Fruit fly (Drosophila melanogaster): Measurements from ENCODE around the gene CG43376.

The CG43376 gene

dm6 chr2L:13811323-13811722 lies 37.5 kb downstream of the CG43376 start, which contains the start of the genes Adat1 and CG16865 (continued):
- TF ChIP-seq ci (GFP tag; IDR thresholded peaks at IDR 0.05) = no peak
- peak; percentile 72 for TF ChIP-seq CG13287 (GFP tag; IDR thresholded peaks at IDR 0.05; ENCODE audit: partially characterized antibody)
- TF ChIP-seq gro (GFP tag; optimal IDR thresholded peaks at IDR 0.05) = peak; percentile 15
- no peak for TF ChIP-seq CG8290 (GFP tag; optimal IDR thresholded peaks at IDR 0.05)
- no peak for TF ChIP-seq CG8290 (tag; optimal IDR thresholded peaks at IDR 0.05)
- TF ChIP-seq ttk (GFP tag; IDR thresholded peaks at IDR 0.05) = no peak
- TF ChIP-seq onecut (GFP tag; IDR thresholded peaks at IDR 0.05) = peak; percentile 87
- no peak for TF ChIP-seq ac (GFP tag; optimal IDR thresholded peaks at IDR 0.05)
- peak; percentile 36 for TF ChIP-seq trem (tag; optimal IDR thresholded peaks at IDR 0.05)
- TF ChIP-seq CG34422 (GFP tag; IDR thresholded peaks at IDR 0.05) = peak; percentile 72; the same call in 1 of the 3 replicates
- no peak for TF ChIP-seq dan (GFP tag; IDR thresholded peaks at IDR 0.05)
- TF ChIP-seq CG8765 (GFP tag; IDR thresholded peaks at IDR 0.05) = no peak
- TF ChIP-seq nerfin-2 (GFP tag; IDR thresholded peaks at IDR 0.05; ENCODE audit: partially characterized antibody) = peak; percentile 25; the same call in 1 of the 2 replicates
- peak; percentile 6 for TF ChIP-seq CG7987 (GFP tag; optimal IDR thresholded peaks at IDR 0.05)
- TF ChIP-seq p53 (GFP tag; optimal IDR thresholded peaks at IDR 0.05) = no peak
- no peak for TF ChIP-seq tio (GFP tag; optimal IDR thresholded peaks at IDR 0.05)
- TF ChIP-seq run (tag; optimal IDR thresholded peaks at IDR 0.05) = no peak
- peak; percentile 53 for TF ChIP-seq BEAF-32 (GFP tag; optimal IDR thresholded peaks at IDR 0.05)
- no peak for TF ChIP-seq Bteb2 (GFP tag; optimal IDR thresholded peaks at IDR 0.05)
- peak; percentile 61; the same call in 1 of the 2 replicates for TF ChIP-seq ato (GFP tag; IDR thresholded peaks at IDR 0.05; ENCODE audit: partially characterized antibody)

DNA sequence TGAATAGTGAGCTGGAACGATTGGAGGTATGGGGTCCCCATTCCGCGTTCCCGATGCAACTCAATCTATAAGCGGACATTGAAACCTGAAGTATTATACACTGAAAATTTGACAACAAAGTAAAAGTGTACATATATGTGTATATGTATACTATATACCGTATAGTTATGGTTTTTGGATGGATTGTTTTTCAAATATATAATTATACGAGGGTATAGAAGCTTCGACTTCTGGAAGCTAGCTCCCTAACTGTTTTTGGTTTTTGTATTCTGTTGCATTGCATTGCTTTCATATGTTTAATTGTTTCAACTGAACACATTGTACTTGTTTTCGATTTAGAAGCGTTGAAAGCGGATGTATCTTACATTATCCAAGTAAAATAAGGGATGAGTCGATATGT lies 39.4 kb downstream of the CG43376 start, which contains the start of gene CG16888:
TSS of gene CG16888 (minus strand) at position 101 of the 400 bp plus-strand sequence.
- TF ChIP-seq pfk (GFP tag; optimal IDR thresholded peaks at IDR 0.05) = peak; percentile 59
- no peak for TF ChIP-seq chinmo (GFP tag; IDR thresholded peaks at IDR 0.05; ENCODE audit: partially characterized antibody)

- peak; percentile 88 for TF ChIP-seq MESR4 (GFP tag; optimal IDR thresholded peaks at IDR 0.05)
- TF ChIP-seq Scr (GFP tag; IDR thresholded peaks at IDR 0.05; ENCODE audit: partially characterized antibody) = peak; percentile 27; the same call in 1 of the 2 replicates
- TF ChIP-seq CG11560 (tag; IDR thresholded peaks at IDR 0.05) = peak; percentile 76; the same call in 2 of the 3 replicates
- no peak for TF ChIP-seq CG10366 (GFP tag; IDR thresholded peaks at IDR 0.05)
- TF ChIP-seq Pdp1 (GFP tag; optimal IDR thresholded peaks at IDR 0.05) = peak in 1 of 2 experiments; percentile 17
- TF ChIP-seq CG9797 (GFP tag; optimal IDR thresholded peaks at IDR 0.05) = peak; percentile 95
- TF ChIP-seq CG32532 (GFP tag; IDR thresholded peaks at IDR 0.05) = 0 out of 2 replicates have a peak, but pooled peaks have one; percentile 9
- TF ChIP-seq stwl (tag; optimal IDR thresholded peaks at IDR 0.05) = peak; percentile 79
- TF ChIP-seq gce (GFP tag; IDR thresholded peaks at IDR 0.05) = no peak
- peak; percentile 57 for TF ChIP-seq HmgZ (tag; optimal IDR thresholded peaks at IDR 0.05)
- TF ChIP-seq tgo (GFP tag; IDR thresholded peaks at IDR 0.05) = no peak
- 0 out of 2 replicates have a peak, but pooled peaks have one; percentile 23 for TF ChIP-seq vvl (GFP tag; IDR thresholded peaks at IDR 0.05)
- no peak for TF ChIP-seq pnt (GFP tag; optimal IDR thresholded peaks at IDR 0.05)
- no peak for TF ChIP-seq cas (GFP tag; IDR thresholded peaks at IDR 0.05)
- TF ChIP-seq CG17328 (GFP tag; IDR thresholded peaks at IDR 0.05) = no peak
- TF ChIP-seq CG12659 (GFP tag; optimal IDR thresholded peaks at IDR 0.05) = peak; percentile 84
- no peak for TF ChIP-seq prd (optimal IDR thresholded peaks at IDR 0.05)
- no peak for TF ChIP-seq prd (GFP tag; IDR thresholded peaks at IDR 0.05)
- peak; percentile 99 for TF ChIP-seq CG17385 (GFP tag; optimal IDR thresholded peaks at IDR 0.05)
- TF ChIP-seq Lhr (GFP tag; optimal IDR thresholded peaks at IDR 0.05) = peak; percentile 86
- peak; percentile 46 for TF ChIP-seq phol (tag; optimal IDR thresholded peaks at IDR 0.05)
- TF ChIP-seq Dip3 (GFP tag; optimal IDR thresholded peaks at IDR 0.05) = no peak
- TF ChIP-seq Myb (GFP tag; optimal IDR thresholded peaks at IDR 0.05) = peak; percentile 95
- no peak for TF ChIP-seq pfk (GFP tag; optimal IDR thresholded peaks at IDR 0.05)
- TF ChIP-seq CG17829 (tag; optimal IDR thresholded peaks at IDR 0.05) = peak; percentile 47
- peak; percentile 45 for TF ChIP-seq Ets97D (GFP tag; optimal IDR thresholded peaks at IDR 0.05)
- TF ChIP-seq Sox100B (GFP tag; optimal IDR thresholded peaks at IDR 0.05) = no peak
Observed at dm6 chr2L:13813604-13814178, 39.9 kb downstream of the CG43376 start, which contains the start of gene Sos. Gene Sos, plus strand, starts transcription at chr2L:13813816.

Data from whole organism, embryonic.